Fruit fly (Drosophila melanogaster) whole organism, prepupa: ENCODE results near the gene Sfp24F.

Experiments
- Blimp-1 ChIP-seq: fragments of 200-800 bp; sonication (Bioruptor generic); optimal IDR thresholded peaks from 3 replicates; lab custom pipeline; 2017; ENCODE audit warnings: missing biosample characterization, missing genetic modification characterization, mild to moderate bottlenecking, moderate library complexity, missing genetic modification reagents
- CG10631 ChIP-seq: fragments of 200-800 bp; sonication (Bioruptor generic); optimal IDR thresholded peaks from 2 replicates; lab custom pipeline; 2016; ENCODE audit warnings: missing biosample characterization, missing genetic modification characterization
- CG11762 ChIP-seq: fragments of 200-800 bp; sonication (Bioruptor generic); optimal IDR thresholded peaks from 3 replicates; lab custom pipeline; 2016; ENCODE audit warnings: missing biosample characterization, missing genetic modification characterization; ENCODE audit not compliant: insufficient read depth
- CG1621 ChIP-seq: fragments of 200-800 bp; sonication (Bioruptor generic); optimal IDR thresholded peaks from 3 replicates; lab custom pipeline; 2018; ENCODE audit warnings: missing biosample characterization, mild to moderate bottlenecking, missing genetic modification characterization
- CG16779 ChIP-seq: fragments of 200-800 bp; sonication (Bioruptor generic); optimal IDR thresholded peaks from 3 replicates; lab custom pipeline; 2017; ENCODE audit warnings: missing biosample characterization, mild to moderate bottlenecking, missing genetic modification characterization
- CG31627 ChIP-seq: fragments of 200-800 bp; sonication (Bioruptor generic); optimal IDR thresholded peaks from 3 replicates; lab custom pipeline; 2016; ENCODE audit warnings: missing biosample characterization, missing genetic modification characterization
- CG32006 ChIP-seq: fragments of 200-800 bp; sonication (Bioruptor generic); optimal IDR thresholded peaks from 3 replicates; lab custom pipeline; 2017; ENCODE audit warnings: missing biosample characterization, mild to moderate bottlenecking, missing genetic modification characterization
- CG34406 ChIP-seq: fragments of 200-800 bp; sonication (Bioruptor generic); optimal IDR thresholded peaks from 3 replicates; lab custom pipeline; 2016; ENCODE audit warnings: missing biosample characterization, missing genetic modification characterization
- CG4318 ChIP-seq: fragments of 200-800 bp; sonication (Bioruptor generic); optimal IDR thresholded peaks from 3 replicates; lab custom pipeline; 2017; ENCODE audit warnings: missing biosample characterization, mild to moderate bottlenecking, missing genetic modification characterization
- CG6163 ChIP-seq: fragments of 200-800 bp; sonication (Bioruptor generic); IDR thresholded peaks from 3 replicates; pipeline ENCODE4 v1.3.6; 2022; ENCODE audit warnings: missing biosample characterization, missing genetic modification characterization
- CG7368 ChIP-seq: fragments of 200-800 bp; sonication (Bioruptor generic); optimal IDR thresholded peaks from 3 replicates; lab custom pipeline; 2016; ENCODE audit warnings: missing biosample characterization, missing genetic modification characterization
- CG8319 ChIP-seq: fragments of 200-800 bp; sonication (Bioruptor generic); optimal IDR thresholded peaks from 3 replicates; lab custom pipeline; 2016; ENCODE audit warnings: missing biosample characterization, missing genetic modification characterization
- CG9139 ChIP-seq: fragments of 200-800 bp; sonication (Bioruptor generic); optimal IDR thresholded peaks from 3 replicates; lab custom pipeline; 2017; ENCODE audit warnings: missing biosample characterization, mild to moderate bottlenecking, missing genetic modification characterization
- Eip78C ChIP-seq: fragments of 200-800 bp; sonication (Bioruptor generic); peaks from one replicate; lab custom pipeline; 2016; ENCODE audit warnings: missing biosample characterization, missing genetic modification characterization
- Eip93F ChIP-seq: fragments of 200-800 bp; sonication (Bioruptor generic); optimal IDR thresholded peaks from 2 replicates; lab custom pipeline; 2016; ENCODE audit warnings: missing biosample characterization, mild to moderate bottlenecking, missing genetic modification characterization
- Ets21C ChIP-seq: fragments of 200-800 bp; sonication (Bioruptor generic); optimal IDR thresholded peaks from 3 replicates; lab custom pipeline; 2016; ENCODE audit warnings: missing biosample characterization, missing genetic modification characterization
- Ets96B ChIP-seq: fragments of 200-800 bp; optimal IDR thresholded peaks from 2 replicates; lab custom pipeline; 2019; ENCODE audit warnings: missing biosample characterization, mild to moderate bottlenecking, missing genetic modification characterization, moderate library complexity
- Gug ChIP-seq: fragments of 200-800 bp; sonication (Bioruptor generic); IDR thresholded peaks from 2 replicates; pipeline ENCODE4 v1.3.6; 2022; ENCODE audit warnings: missing biosample characterization, missing genetic modification characterization
- Hr38 ChIP-seq: sonication (Bioruptor generic); optimal IDR thresholded peaks from 2 replicates; lab custom pipeline; 2016; ENCODE audit warnings: missing biosample characterization, missing genetic modification characterization
- Hr39 ChIP-seq: fragments of 200-800 bp; sonication (Bioruptor generic); optimal IDR thresholded peaks from 2 replicates; lab custom pipeline; 2016; ENCODE audit warnings: missing biosample characterization, missing genetic modification characterization
- Hr4 ChIP-seq: fragments of 200-800 bp; sonication (Bioruptor generic); optimal IDR thresholded peaks from 3 replicates; lab custom pipeline; 2016; ENCODE audit warnings: missing biosample characterization, missing genetic modification characterization
- Lpt ChIP-seq: fragments of 200-800 bp; sonication (Bioruptor generic); optimal IDR thresholded peaks from 3 replicates; lab custom pipeline; 2016; ENCODE audit warnings: missing biosample characterization, missing genetic modification characterization
- Smox ChIP-seq: fragments of 200-800 bp; sonication (Bioruptor generic); optimal IDR thresholded peaks from 3 replicates; lab custom pipeline; 2016; ENCODE audit warnings: missing biosample characterization, missing genetic modification characterization
- Sox15 ChIP-seq: fragments of 200-800 bp; sonication (Bioruptor generic); optimal IDR thresholded peaks from 3 replicates; lab custom pipeline; 2016; ENCODE audit warnings: missing biosample characterization, missing genetic modification characterization
- achi ChIP-seq: fragments of 200-800 bp; sonication (Bioruptor generic); optimal IDR thresholded peaks from 3 replicates; lab custom pipeline; 2016; ENCODE audit warnings: missing biosample characterization, missing genetic modification characterization
- acj6 ChIP-seq: fragments of 200-800 bp; sonication (Bioruptor generic); optimal IDR thresholded peaks from 3 replicates; lab custom pipeline; 2016; ENCODE audit warnings: missing biosample characterization, missing genetic modification characterization
- dac ChIP-seq: fragments of 200-800 bp; sonication (Bioruptor generic); optimal IDR thresholded peaks from 2 replicates; lab custom pipeline; 2017; ENCODE audit warnings: missing biosample characterization, mild to moderate bottlenecking, missing genetic modification characterization
- eg ChIP-seq: fragments of 200-800 bp; sonication (Bioruptor generic); IDR thresholded peaks from 3 replicates; pipeline ENCODE4 v1.3.6; 2022; ENCODE audit warnings: missing biosample characterization, missing genetic modification characterization
- fd59A ChIP-seq: fragments of 200-800 bp; sonication (Bioruptor generic); optimal IDR thresholded peaks from 2 replicates; lab custom pipeline; 2017; ENCODE audit warnings: missing biosample characterization, mild to moderate bottlenecking, missing genetic modification characterization, missing genetic modification reagents
- pdm3 ChIP-seq: fragments of 200-800 bp; sonication (Bioruptor generic); optimal IDR thresholded peaks from 3 replicates; lab custom pipeline; 2016; ENCODE audit warnings: missing biosample characterization, missing genetic modification characterization
- salr ChIP-seq, 2 experiments: fragments of 200-800 bp; sonication (Bioruptor generic); optimal IDR thresholded peaks; 3 replicates each; lab custom pipeline; 2016 to 2018; ENCODE audit warnings: missing biosample characterization in 2 of 2, missing genetic modification characterization in 2 of 2, mild to moderate bottlenecking in 1 of 2
- spab ChIP-seq: fragments of 200-800 bp; sonication (Bioruptor generic); optimal IDR thresholded peaks from 2 replicates; lab custom pipeline; 2017; ENCODE audit warnings: missing biosample characterization, mild to moderate bottlenecking, missing genetic modification characterization, missing genetic modification reagents
- ss ChIP-seq, 2 experiments: fragments of 200-800 bp; sonication (Bioruptor generic); optimal IDR thresholded peaks; 2 replicates in 1 of 2; 3 replicates in 1 of 2; lab custom pipeline; 2017 to 2018; ENCODE audit warnings: mild to moderate bottlenecking in 2 of 2, missing biosample characterization in 2 of 2, missing genetic modification characterization in 2 of 2, moderate library complexity in 1 of 2
- svp ChIP-seq: fragments of 200-800 bp; sonication (Bioruptor generic); peaks from one replicate; lab custom pipeline; 2016; ENCODE audit warnings: missing biosample characterization, missing genetic modification characterization
- vri ChIP-seq: fragments of 200-800 bp; sonication (Bioruptor generic); optimal IDR thresholded peaks from 3 replicates; lab custom pipeline; 2016; ENCODE audit warnings: missing biosample characterization, mild to moderate bottlenecking, missing genetic modification characterization

Sfp24F gene

DNA sequence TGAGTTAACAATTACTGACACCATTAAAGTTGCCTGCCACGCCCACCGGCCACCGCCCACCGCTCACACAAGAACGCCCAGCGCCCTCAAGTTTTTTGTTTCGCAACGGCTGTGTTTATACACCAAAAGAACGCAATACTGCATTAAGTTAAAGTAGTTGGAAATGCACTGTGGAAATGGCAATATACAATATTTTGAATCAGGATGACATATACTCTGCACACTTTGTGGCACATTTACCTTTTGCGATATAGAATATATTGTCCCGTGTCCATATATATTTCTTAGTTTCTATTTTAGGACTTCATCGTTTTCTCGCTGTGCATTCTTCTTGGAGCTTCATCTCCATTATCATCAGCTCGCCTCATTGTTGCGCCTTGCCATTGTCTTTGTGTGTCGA is 25.8 kb downstream of the Sfp24F start (continued):
- TF ChIP-seq salr (GFP tag; optimal IDR thresholded peaks at IDR 0.05; lab: Kevin White, UChicago), result peak in 1 of 2 experiments; percentile 5
- TF ChIP-seq Ets21C (GFP tag; lab: Kevin White, UChicago), result peak; percentile 23
- TF ChIP-seq CG4318 (GFP tag; lab: Kevin White, UChicago), result no peak
- peak; percentile 13 for TF ChIP-seq Smox (GFP tag; lab: Kevin White, UChicago)
- peak; percentile 31 for TF ChIP-seq spab (GFP tag; lab: Kevin White, UChicago)
- TF ChIP-seq Lpt (GFP tag; lab: Kevin White, UChicago), result peak; percentile 23
- TF ChIP-seq Hr38 (GFP tag; lab: Kevin White, UChicago), result no peak
- TF ChIP-seq acj6 (GFP tag; lab: Kevin White, UChicago), result peak; percentile 23

DNA sequence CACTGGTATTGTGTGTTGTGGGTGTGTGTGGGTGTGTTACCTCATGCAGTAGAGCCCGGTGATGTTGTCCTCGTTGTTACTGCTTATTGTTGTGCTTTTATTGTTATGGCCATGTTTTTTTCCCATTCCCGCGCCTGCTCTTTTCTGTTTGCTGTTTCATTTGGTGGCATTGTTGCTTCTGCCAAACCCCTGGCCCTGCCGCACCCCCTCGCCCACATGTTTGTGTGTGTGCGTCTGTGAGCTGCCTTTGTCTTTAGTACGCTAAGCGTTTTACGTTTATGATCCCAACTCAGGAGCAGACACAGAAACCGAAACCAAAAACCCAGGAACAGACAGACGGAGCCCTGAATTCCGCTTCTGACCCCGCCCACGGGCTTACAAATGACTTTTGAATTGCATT is 27.8 kb downstream of the Sfp24F start:
- TF ChIP-seq Gug (GFP tag; lab: Robert Waterston, UW), result no peak
- no peak for TF ChIP-seq CG32006
- no peak for TF ChIP-seq Eip93F (GFP tag; lab: Kevin White, UChicago)
- no peak for TF ChIP-seq Eip78C (GFP tag; lab: Kevin White, UChicago)
- no peak for TF ChIP-seq acj6 (GFP tag; lab: Kevin White, UChicago)
- TF ChIP-seq CG31627 (GFP tag; lab: Kevin White, UChicago), result no peak

DNA sequence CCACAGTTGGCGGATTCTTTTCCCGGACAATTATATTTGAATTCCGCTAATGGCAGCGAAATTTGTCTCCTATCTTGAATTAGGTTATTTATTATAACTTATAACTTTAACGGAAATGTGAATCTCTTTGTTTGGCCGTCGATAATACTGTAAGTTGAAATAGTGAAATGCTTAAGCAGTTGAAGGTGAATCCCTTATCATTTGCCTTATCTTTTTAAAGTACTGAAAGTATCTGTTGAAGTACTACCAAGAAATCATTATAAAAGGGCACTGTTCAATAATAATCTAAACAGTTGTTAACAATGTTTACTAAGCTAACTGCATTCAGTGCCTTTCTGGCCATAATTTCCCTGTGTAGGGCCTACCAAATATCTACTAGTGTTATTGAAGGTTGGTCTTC is 31.0 kb downstream of the Sfp24F start, which contains the start of gene CG43055:
CG43055 (plus strand) TSS at position 301 of the 400 bp plus-strand sequence.
- TF ChIP-seq svp (GFP tag; lab: Kevin White, UChicago) (no peak), CG1621 (tag; lab: Kevin White, UChicago) (no peak), CG16779 (tag; lab: Kevin White, UChicago) (no peak), fd59A (no peak), vri (GFP tag; lab: Kevin White, UChicago) (no peak), CG31627 (GFP tag; lab: Kevin White, UChicago) (no peak), CG7368 (GFP tag; lab: Kevin White, UChicago) (no peak), CG10631 (GFP tag; lab: Kevin White, UChicago) (no peak)

DNA sequence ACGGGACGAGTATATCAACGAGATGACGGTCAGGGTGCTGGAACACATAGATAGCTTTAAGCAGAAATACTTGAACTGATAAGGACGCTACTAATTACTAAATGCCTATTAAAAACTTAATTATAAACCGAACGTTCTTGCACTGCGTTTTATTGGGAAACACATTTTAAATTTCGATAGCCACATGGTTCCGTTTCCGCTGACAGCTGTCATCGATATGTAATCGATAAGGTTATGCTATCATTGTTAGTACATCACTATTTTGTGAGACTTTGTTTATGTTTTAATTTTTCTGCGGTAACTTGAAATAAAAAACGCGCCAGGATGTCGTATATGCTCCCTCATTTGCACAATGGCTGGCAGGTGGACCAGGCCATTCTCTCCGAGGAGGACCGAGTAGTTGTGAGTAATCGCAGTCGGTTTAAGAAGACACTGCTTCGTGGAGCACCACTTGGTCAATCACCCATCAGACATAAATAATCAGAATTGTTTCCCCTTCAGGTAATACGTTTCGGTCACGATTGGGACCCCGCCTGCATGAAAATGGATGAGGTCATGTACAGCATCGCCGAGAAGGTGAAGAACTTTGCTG is 38.8 kb downstream of the Sfp24F start, which contains the start of gene Dim1:
Dim1 (plus strand) TSS at position 239 of the 592 bp plus-strand sequence.
- no peak for TF ChIP-seq ss (GFP tag; optimal IDR thresholded peaks at IDR 0.05; lab: Kevin White, UChicago)
- peak; percentile 40 for TF ChIP-seq achi (GFP tag; lab: Kevin White, UChicago)
- TF ChIP-seq dac (GFP tag; lab: Kevin White, UChicago), result no peak
- no peak for TF ChIP-seq acj6 (GFP tag; lab: Kevin White, UChicago)
- TF ChIP-seq CG8319 (GFP tag; lab: Kevin White, UChicago), result no peak
- TF ChIP-seq Blimp-1 (GFP tag; lab: Kevin White, UChicago), result no peak
- no peak for TF ChIP-seq Hr4 (GFP tag; lab: Kevin White, UChicago)
- no peak for TF ChIP-seq Eip93F (GFP tag; lab: Kevin White, UChicago)
- no peak for TF ChIP-seq CG11762 (GFP tag; lab: Kevin White, UChicago)
- TF ChIP-seq Ets21C (GFP tag; lab: Kevin White, UChicago), result no peak
- TF ChIP-seq pdm3 (GFP tag; lab: Kevin White, UChicago), result no peak
- TF ChIP-seq eg (GFP tag; lab: Robert Waterston, UW), result no peak
- no peak for TF ChIP-seq Hr39 (GFP tag; lab: Kevin White, UChicago)
- no peak for TF ChIP-seq Ets96B (tag; lab: Kevin White, UChicago)
- TF ChIP-seq CG9139 (GFP tag; lab: Kevin White, UChicago), result peak; percentile 43
- TF ChIP-seq Sox15 (GFP tag; lab: Kevin White, UChicago), result no peak
- no peak for TF ChIP-seq CG7368 (GFP tag; lab: Kevin White, UChicago)
- TF ChIP-seq CG34406 (GFP tag; lab: Kevin White, UChicago), result peak; percentile 59
- TF ChIP-seq fd59A, result no peak
- TF ChIP-seq CG6163 (GFP tag; lab: Robert Waterston, UW), result peak; percentile 61
- no peak for TF ChIP-seq Hr38 (GFP tag; lab: Kevin White, UChicago)
